Fruit fly (Drosophila melanogaster) Kc167 (cell line): ENCODE results near the gene RpS21.

Experiments
- Myc ChIP-seq: fragments of >200 bp; optimal IDR thresholded peaks from 2 replicates; lab custom pipeline; 2017; ENCODE audit warnings: missing external identifiers
- insv ChIP-seq: fragments of >200 bp; optimal IDR thresholded peaks from 3 replicates; lab custom pipeline; 2018; ENCODE audit warnings: missing external identifiers

DNA sequence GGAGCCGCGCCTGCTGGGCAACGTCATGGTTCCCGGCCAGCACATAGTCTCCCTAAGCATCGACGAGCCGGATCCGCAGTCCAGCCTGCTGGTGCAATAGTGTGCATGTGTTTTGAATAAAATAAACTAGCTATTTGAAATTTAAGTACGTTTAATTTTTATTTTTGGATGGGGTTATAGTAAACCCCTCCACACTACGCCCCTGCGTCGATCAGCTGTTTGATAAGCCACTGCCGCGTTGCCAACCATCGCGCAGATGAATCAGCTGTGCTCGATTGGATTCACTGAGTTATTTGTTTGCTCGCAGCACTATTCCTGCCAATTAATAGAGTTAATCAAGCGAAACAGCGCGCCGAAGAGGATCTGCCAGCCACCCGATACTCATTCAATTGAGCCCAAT is 23.0 kb downstream of the RpS21 start, which contains the start of gene RabGGTb:
- TF ChIP-seq insv (lab: Kevin White, UChicago) (no peak), Myc (lab: Kevin White, UChicago) (no peak)
